Worm (Caenorhabditis elegans): ENCODE results near the gene nep-22.

DNA sequence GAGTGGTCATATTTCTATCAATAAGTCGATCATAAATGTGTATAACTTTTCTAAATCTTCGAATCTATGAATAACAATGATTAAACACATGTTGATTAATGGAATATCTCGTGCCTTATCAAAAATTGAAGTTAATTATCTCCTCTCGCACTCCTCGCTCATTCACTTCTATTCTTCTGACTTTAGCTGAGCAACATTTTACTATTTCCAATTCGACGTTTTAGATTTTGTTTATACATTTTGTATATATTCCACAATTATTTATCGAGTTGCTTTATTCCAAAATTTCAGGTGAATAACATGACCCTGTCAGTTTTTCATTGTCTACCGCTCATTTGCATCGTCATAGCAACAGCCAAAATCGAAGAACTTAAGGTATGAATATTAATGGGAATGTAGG is 7.0 kb upstream of the nep-22 start, which contains the start of gene T25B6.3:
- TF ChIP-seq klf-2 (GFP tag; conservative IDR thresholded peaks at IDR 0.05) (no peak), tab-1 (GFP tag; IDR thresholded peaks at IDR 0.05) (no peak), ref-1 (GFP tag; conservative IDR thresholded peaks at IDR 0.05) (no peak)

Data from whole organism, midembryonic.